Fruit fly (Drosophila melanogaster): ENCODE results near the gene CCDC151.

The CCDC151 gene

dm6 chr3L:11878815-11879214 is 2.4 kb upstream of the CCDC151 start, which contains the start of gene Sprn:
Gene Sprn, plus strand, starts transcription at chr3L:11879115.
- TF ChIP-seq CG8119 (GFP tag; IDR thresholded peaks at IDR 0.05) (no peak), CG10631 (GFP tag; optimal IDR thresholded peaks at IDR 0.05) (no peak), eg (GFP tag; IDR thresholded peaks at IDR 0.05) (no peak), Met (GFP tag; optimal IDR thresholded peaks at IDR 0.05) (no peak), Eip78C (GFP tag) (no peak), achi (GFP tag; optimal IDR thresholded peaks at IDR 0.05) (no peak), ss (GFP tag; optimal IDR thresholded peaks at IDR 0.05) (no peak), Blimp-1 (GFP tag; optimal IDR thresholded peaks at IDR 0.05) (no peak), CG32006 (GFP tag; optimal IDR thresholded peaks at IDR 0.05) (no peak), cyc (GFP tag; optimal IDR thresholded peaks at IDR 0.05) (no peak), CG8319 (GFP tag; optimal IDR thresholded peaks at IDR 0.05) (no peak), Gug (GFP tag; IDR thresholded peaks at IDR 0.05) (no peak), CG31627 (GFP tag; optimal IDR thresholded peaks at IDR 0.05) (no peak), fd59A (GFP tag; optimal IDR thresholded peaks at IDR 0.05) (no peak)

- TF ChIP-seq Ets21C (GFP tag; optimal IDR thresholded peaks at IDR 0.05) = no peak
- no peak for TF ChIP-seq Blimp-1 (GFP tag; optimal IDR thresholded peaks at IDR 0.05)
- TF ChIP-seq CG9139 (GFP tag; optimal IDR thresholded peaks at IDR 0.05) = no peak
- TF ChIP-seq Eip93F (GFP tag; optimal IDR thresholded peaks at IDR 0.05) = no peak
- TF ChIP-seq CG10631 (GFP tag; optimal IDR thresholded peaks at IDR 0.05) = no peak
- TF ChIP-seq dsx (GFP tag; optimal IDR thresholded peaks at IDR 0.05; ENCODE audit: poor library complexity, severe bottlenecking) = no peak
- no peak for TF ChIP-seq CG3032 (tag; optimal IDR thresholded peaks at IDR 0.05)
- no peak for TF ChIP-seq achi (GFP tag; optimal IDR thresholded peaks at IDR 0.05)
- no peak for TF ChIP-seq vri (GFP tag; optimal IDR thresholded peaks at IDR 0.05)
- no peak for TF ChIP-seq CG11294 (GFP tag; IDR thresholded peaks at IDR 0.05)
- TF ChIP-seq Hr4 (GFP tag; optimal IDR thresholded peaks at IDR 0.05) = no peak
- TF ChIP-seq pdm3 (GFP tag; optimal IDR thresholded peaks at IDR 0.05) = no peak
- TF ChIP-seq OdsH (GFP tag; optimal IDR thresholded peaks at IDR 0.05) = no peak
- no peak for TF ChIP-seq lz (GFP tag; optimal IDR thresholded peaks at IDR 0.05)
- TF ChIP-seq CG3919 (GFP tag; optimal IDR thresholded peaks at IDR 0.05) = no peak
- TF ChIP-seq CG34406 (GFP tag; optimal IDR thresholded peaks at IDR 0.05) = no peak
- no peak for TF ChIP-seq Hr39 (GFP tag; optimal IDR thresholded peaks at IDR 0.05)
- no peak for TF ChIP-seq Lpt (GFP tag; optimal IDR thresholded peaks at IDR 0.05)
- no peak for TF ChIP-seq net (GFP tag; optimal IDR thresholded peaks at IDR 0.05)
Observed at dm6 chr3L:11888910-11889309, 7.7 kb downstream of the CCDC151 start, which contains the start of gene CG5897. Gene CG5897, minus strand, starts transcription at chr3L:11889010.

- TF ChIP-seq Met (GFP tag; optimal IDR thresholded peaks at IDR 0.05) = no peak
- TF ChIP-seq salr (GFP tag; optimal IDR thresholded peaks at IDR 0.05) = no peak
- TF ChIP-seq CG31627 (GFP tag; optimal IDR thresholded peaks at IDR 0.05) = no peak
- no peak for TF ChIP-seq CG6163 (GFP tag; IDR thresholded peaks at IDR 0.05)
- no peak for TF ChIP-seq svp (GFP tag)
- TF ChIP-seq Sox14 (GFP tag; optimal IDR thresholded peaks at IDR 0.05) = no peak
- no peak for TF ChIP-seq fd59A (GFP tag; optimal IDR thresholded peaks at IDR 0.05)
- TF ChIP-seq CG3919 (GFP tag; optimal IDR thresholded peaks at IDR 0.05) = no peak
- no peak for TF ChIP-seq fd85E (GFP tag; optimal IDR thresholded peaks at IDR 0.05)
- no peak for TF ChIP-seq net (GFP tag; optimal IDR thresholded peaks at IDR 0.05)
- TF ChIP-seq CG15336 (GFP tag; IDR thresholded peaks at IDR 0.05) = no peak
- no peak for TF ChIP-seq CG11902 (GFP tag; optimal IDR thresholded peaks at IDR 0.05)
- no peak for TF ChIP-seq CG3032 (tag; optimal IDR thresholded peaks at IDR 0.05)
- TF ChIP-seq acj6 (GFP tag; optimal IDR thresholded peaks at IDR 0.05) = no peak
- no peak for TF ChIP-seq CG6792 (GFP tag; optimal IDR thresholded peaks at IDR 0.05)
- TF ChIP-seq CG16779 (tag; optimal IDR thresholded peaks at IDR 0.05) = no peak
Observed at dm6 chr3L:11892766-11893165, 11.6 kb downstream of the CCDC151 start.
